Worm (Caenorhabditis elegans) whole organism, late embryonic: ENCODE measurements around the gene uig-1.

ENCODE experiments used
- K02D7.2 ChIP-seq: sonication (generic microtip); optimal IDR thresholded peaks from 2 replicates; lab custom pipeline; 2017; ENCODE audit warnings: mild to moderate bottlenecking, missing genetic modification characterization, missing compliant biosample characterization
- ama-1 ChIP-seq: fragments of 150-350 bp; optimal IDR thresholded peaks from 2 replicates; lab custom pipeline; 2014
- ceh-18 ChIP-seq: sonication (generic microtip); optimal IDR thresholded peaks from 2 replicates; lab custom pipeline; 2016; ENCODE audit warnings: missing genetic modification characterization, missing compliant biosample characterization
- che-1 ChIP-seq: sonication (generic microtip); optimal IDR thresholded peaks from 2 replicates; lab custom pipeline; 2016; ENCODE audit warnings: mild to moderate bottlenecking, missing genetic modification characterization, missing compliant biosample characterization
- nfya-1 ChIP-seq: sonication (generic microtip); optimal IDR thresholded peaks from 2 replicates; lab custom pipeline; 2017; ENCODE audit warnings: missing genetic modification characterization, mild to moderate bottlenecking, missing compliant biosample characterization, antibody characterized with exemption, moderate library complexity
- pha-4 ChIP-seq: fragments of 150-350 bp; optimal IDR thresholded peaks from 2 replicates; lab custom pipeline; 2018; ENCODE audit warnings: missing biosample characterization, missing genetic modification reagents, missing genetic modification characterization

- TF ChIP-seq pha-4 (tag; lab: Kevin White, UChicago) = no peak
- TF ChIP-seq ceh-18 (tag; lab: Kevin White, UChicago) = no peak
- no peak for TF ChIP-seq ama-1 (lab: Kevin White, UChicago)
- no peak for TF ChIP-seq che-1
- no peak for TF ChIP-seq nfya-1 (tag; lab: Kevin White, UChicago)
- TF ChIP-seq K02D7.2 (tag; lab: Kevin White, UChicago) = no peak
Measured at ce11 chrV:13288881-13289280, 6.9 kb downstream of the uig-1 start.
